Fruit fly (Drosophila melanogaster) whole organism, embryonic: ENCODE data around the gene prt.

Source experiments
- CG10543 ChIP-seq: fragments of 200-800 bp; sonication (Bioruptor generic); optimal IDR thresholded peaks from 3 replicates; lab custom pipeline; 2017; ENCODE audit warnings: missing biosample characterization, mild to moderate bottlenecking, missing genetic modification characterization, moderate library complexity
- CG10959 ChIP-seq: fragments of 200-800 bp; sonication (Bioruptor generic); IDR thresholded peaks from 2 replicates; pipeline ENCODE4 v1.3.6; 2022; ENCODE audit warnings: missing biosample characterization, missing genetic modification characterization
- CG1792 ChIP-seq: fragments of 200-800 bp; sonication (Bioruptor generic); optimal IDR thresholded peaks from 2 replicates; lab custom pipeline; 2016; ENCODE audit warnings: missing biosample characterization, missing genetic modification characterization
- CG7357 ChIP-seq: fragments of 200-800 bp; sonication (Bioruptor generic); IDR thresholded peaks from 3 replicates; pipeline ENCODE4 v1.3.6; 2022; ENCODE audit warnings: missing biosample characterization, missing genetic modification characterization
- CG9932 ChIP-seq: fragments of 200-800 bp; sonication (Bioruptor generic); IDR thresholded peaks from 2 replicates; pipeline ENCODE4 v1.3.6; 2022; ENCODE audit warnings: missing biosample characterization, missing genetic modification characterization
- ERR ChIP-seq: fragments of 200-800 bp; sonication (Bioruptor generic); optimal IDR thresholded peaks from 2 replicates; lab custom pipeline; 2016; ENCODE audit warnings: missing biosample characterization, missing genetic modification characterization
- pita ChIP-seq: fragments of 200-800 bp; sonication (Bioruptor generic); optimal IDR thresholded peaks from 2 replicates; lab custom pipeline; 2017; ENCODE audit warnings: missing biosample characterization, mild to moderate bottlenecking, missing genetic modification characterization

dm6 chr3R:23737676-23738574 lies 39.1 kb upstream of the prt start:
- TF ChIP-seq pita (GFP tag; lab: Kevin White, UChicago) (no peak), CG7357 (GFP tag; lab: Robert Waterston, UW) (no peak), CG10543 (GFP tag; lab: Kevin White, UChicago) (no peak), CG10959 (GFP tag; lab: Robert Waterston, UW) (no peak), ERR (GFP tag; lab: Kevin White, UChicago) (no peak), CG9932 (GFP tag; lab: Robert Waterston, UW) (no peak), CG1792 (GFP tag; lab: Kevin White, UChicago) (no peak)
